Worm (Caenorhabditis elegans) whole organism, L2 larva: Measurements from ENCODE around the gene C17H12.37.
A peak's percentile ranks its signal among the peaks of the same experiment; 100 is the strongest.

ENCODE experiments used
- C34F6.9 ChIP-seq: fragments of 150-350 bp; optimal IDR thresholded peaks from 2 replicates; lab custom pipeline; 2014; ENCODE audit warnings: missing biosample characterization, missing genetic modification characterization
- R02D3.7 ChIP-seq: fragments of 150-350 bp; optimal IDR thresholded peaks from 2 replicates; lab custom pipeline; 2014; ENCODE audit warnings: missing biosample characterization, missing genetic modification characterization
- Y55F3AM.14 ChIP-seq: fragments of 200-800 bp; sonication (Bioruptor generic); optimal IDR thresholded peaks from 2 replicates; lab custom pipeline; 2018; ENCODE audit warnings: mild to moderate bottlenecking, missing genetic modification characterization, missing compliant biosample characterization
- blmp-1 ChIP-seq: sonication (generic microtip); optimal IDR thresholded peaks from 2 replicates; lab custom pipeline; 2017; ENCODE audit warnings: missing genetic modification characterization, mild to moderate bottlenecking, missing compliant biosample characterization, antibody characterized with exemption, moderate library complexity; ENCODE audit not compliant: insufficient read depth
- ceh-16 ChIP-seq: fragments of 150-350 bp; optimal IDR thresholded peaks from 2 replicates; lab custom pipeline; 2014; ENCODE audit warnings: missing biosample characterization, missing genetic modification characterization
- crh-2 ChIP-seq: sonication (generic microtip); optimal IDR thresholded peaks from 2 replicates; lab custom pipeline; 2017; ENCODE audit warnings: missing biosample characterization, missing genetic modification characterization
- dmd-4 ChIP-seq: sonication (generic microtip); optimal IDR thresholded peaks from 2 replicates; lab custom pipeline; 2017; ENCODE audit warnings: missing biosample characterization, missing genetic modification characterization
- elt-3 ChIP-seq: sonication (generic microtip); optimal IDR thresholded peaks from 2 replicates; lab custom pipeline; 2017; ENCODE audit warnings: missing biosample characterization, missing genetic modification characterization
- fos-1 ChIP-seq: fragments of 150-350 bp; optimal IDR thresholded peaks from 2 replicates; lab custom pipeline; 2014; ENCODE audit warnings: missing biosample characterization, missing genetic modification characterization
- gmeb-1 ChIP-seq: fragments of 150-350 bp; optimal IDR thresholded peaks from 2 replicates; lab custom pipeline; 2014; ENCODE audit warnings: missing biosample characterization, missing genetic modification characterization
- lin-13 ChIP-seq: fragments of 150-350 bp; optimal IDR thresholded peaks from 2 replicates; lab custom pipeline; 2014; ENCODE audit warnings: missing biosample characterization, missing genetic modification reagents, missing genetic modification characterization
- mab-5 ChIP-seq: fragments of 150-350 bp; optimal IDR thresholded peaks from 2 replicates; lab custom pipeline; 2014; ENCODE audit warnings: missing biosample characterization, missing genetic modification characterization
- mbf-1 ChIP-seq: sonication (generic microtip); optimal IDR thresholded peaks from 2 replicates; lab custom pipeline; 2017; ENCODE audit warnings: missing biosample characterization, missing genetic modification characterization
- nhr-10 ChIP-seq: sonication (generic microtip); optimal IDR thresholded peaks from 2 replicates; lab custom pipeline; 2017; ENCODE audit warnings: missing biosample characterization, missing genetic modification characterization
- nhr-11 ChIP-seq: fragments of 150-350 bp; optimal IDR thresholded peaks from 2 replicates; lab custom pipeline; 2014; ENCODE audit warnings: missing biosample characterization, missing genetic modification characterization
- nhr-12 ChIP-seq: fragments of 150-350 bp; optimal IDR thresholded peaks from 2 replicates; lab custom pipeline; 2014; ENCODE audit warnings: missing biosample characterization, missing genetic modification characterization
- nhr-23 ChIP-seq: fragments of 150-350 bp; optimal IDR thresholded peaks from 2 replicates; lab custom pipeline; 2014; ENCODE audit warnings: missing biosample characterization, missing genetic modification reagents, missing genetic modification characterization
- nhr-25 ChIP-seq: fragments of 150-350 bp; sonication (generic microtip); optimal IDR thresholded peaks from 3 replicates; lab custom pipeline; 2014; ENCODE audit warnings: missing biosample characterization, missing genetic modification characterization
- nhr-6 ChIP-seq: fragments of 150-350 bp; optimal IDR thresholded peaks from 2 replicates; lab custom pipeline; 2014; ENCODE audit warnings: missing biosample characterization, missing genetic modification characterization
- nhr-77 ChIP-seq: fragments of 150-350 bp; optimal IDR thresholded peaks from 2 replicates; lab custom pipeline; 2014; ENCODE audit warnings: missing biosample characterization, missing genetic modification characterization
- sem-4 ChIP-seq: fragments of 150-350 bp; optimal IDR thresholded peaks from 2 replicates; lab custom pipeline; 2014; ENCODE audit warnings: missing biosample characterization, missing genetic modification reagents, missing genetic modification characterization
- skn-1 ChIP-seq: sonication (generic microtip); optimal IDR thresholded peaks from 2 replicates; lab custom pipeline; 2017; ENCODE audit warnings: missing biosample characterization, missing genetic modification characterization
- sma-3 ChIP-seq: sonication (generic microtip); optimal IDR thresholded peaks from 2 replicates; lab custom pipeline; 2016; ENCODE audit warnings: missing genetic modification reagents, missing genetic modification characterization, missing compliant biosample characterization
- sma-9 ChIP-seq, 2 experiments: fragments of 150-350 bp in 1 of 2; sonication (generic microtip) in 1 of 2; optimal IDR thresholded peaks; 2 replicates each; lab custom pipeline; 2014 to 2016; ENCODE audit warnings: missing genetic modification characterization in 2 of 2, mild to moderate bottlenecking in 1 of 2, missing biosample characterization in 1 of 2, missing compliant biosample characterization in 1 of 2, missing genetic modification reagents in 1 of 2, moderate library complexity in 1 of 2
- snpc-4 ChIP-seq: fragments of 150-350 bp; optimal IDR thresholded peaks from 2 replicates; lab custom pipeline; 2014; ENCODE audit warnings: missing biosample characterization, missing genetic modification characterization
- unc-39 ChIP-seq: fragments of 150-350 bp; optimal IDR thresholded peaks from 2 replicates; lab custom pipeline; 2014; ENCODE audit warnings: missing biosample characterization, missing genetic modification characterization
- unc-55 ChIP-seq: fragments of 150-350 bp; sonication (generic microtip); optimal IDR thresholded peaks from 3 replicates; lab custom pipeline; 2014; ENCODE audit warnings: missing biosample characterization, missing genetic modification reagents, missing genetic modification characterization
- zag-1 ChIP-seq: fragments of 150-350 bp; optimal IDR thresholded peaks from 2 replicates; lab custom pipeline; 2014; ENCODE audit warnings: missing biosample characterization, missing genetic modification characterization
- ztf-1 ChIP-seq: fragments of 200-800 bp; sonication (Bioruptor generic); conservative IDR thresholded peaks from 2 replicates; pipeline ENCODE4 v1.3.6; 2022; ENCODE audit warnings: missing genetic modification characterization, missing compliant biosample characterization
- ztf-4 ChIP-seq: fragments of 150-350 bp; optimal IDR thresholded peaks from 2 replicates; lab custom pipeline; 2014; ENCODE audit warnings: missing biosample characterization, missing genetic modification characterization

C17H12.37 gene

ce11 chrIV:6790438-6791124, 14.3 kb upstream of the C17H12.37 start, which contains the start of the genes C17H12.2 and vha-8 (continued):
- TF ChIP-seq unc-55: peak; percentile 98
- TF ChIP-seq sem-4 (tag; lab: Kevin White, UChicago): peak; percentile 78
- no peak for TF ChIP-seq R02D3.7
- no peak for TF ChIP-seq elt-3
- peak; percentile 91 for TF ChIP-seq zag-1 (tag; lab: Kevin White, UChicago)
- TF ChIP-seq nhr-23 (tag; lab: Kevin White, UChicago): no peak

- TF ChIP-seq nhr-25 (tag; lab: Kevin White, UChicago) (no peak), lin-13 (GFP tag; lab: Kevin White, UChicago) (peak; percentile 18), Y55F3AM.14 (GFP tag; lab: Kevin White, UChicago) (peak; percentile 16), snpc-4 (peak; percentile 42), nhr-11 (no peak), mab-5 (tag; lab: Kevin White, UChicago) (no peak), crh-2 (tag; lab: Kevin White, UChicago) (peak; percentile 71), nhr-6 (tag; lab: Kevin White, UChicago) (peak; percentile 43), sma-3 (GFP tag; lab: Kevin White, UChicago) (peak; percentile 28), sma-9 (GFP tag; optimal IDR thresholded peaks at IDR 0.05; lab: Kevin White, UChicago) (peak; percentile 32), sma-9 (tag; optimal IDR thresholded peaks at IDR 0.05; lab: Kevin White, UChicago) (no peak), gmeb-1 (tag; lab: Kevin White, UChicago) (peak; percentile 35)
Observed at ce11 chrIV:6792380-6793309, 12.3 kb upstream of the C17H12.37 start.

- TF ChIP-seq mbf-1 (tag; lab: Kevin White, UChicago): no peak
- TF ChIP-seq nhr-77 (tag; lab: Kevin White, UChicago): no peak
- no peak for TF ChIP-seq ztf-4 (tag; lab: Kevin White, UChicago)
- no peak for TF ChIP-seq lin-13 (GFP tag; lab: Kevin White, UChicago)
- TF ChIP-seq unc-39 (tag; lab: Kevin White, UChicago): no peak
- TF ChIP-seq C34F6.9 (tag; lab: Kevin White, UChicago): no peak
- TF ChIP-seq nhr-12: no peak
- no peak for TF ChIP-seq crh-2 (tag; lab: Kevin White, UChicago)
- no peak for TF ChIP-seq unc-55
- no peak for TF ChIP-seq dmd-4
- no peak for TF ChIP-seq R02D3.7
- no peak for TF ChIP-seq sma-9 (GFP tag; optimal IDR thresholded peaks at IDR 0.05; lab: Kevin White, UChicago)
- no peak for TF ChIP-seq sma-9 (tag; optimal IDR thresholded peaks at IDR 0.05; lab: Kevin White, UChicago)
- no peak for TF ChIP-seq snpc-4
Observed at ce11 chrIV:6793310-6793966, 11.5 kb upstream of the C17H12.37 start.

ce11 chrIV:6795529-6795928, 9.4 kb upstream of the C17H12.37 start, which contains the start of the genes C17H12.3 and C17H12.12:
C17H12.3 (minus strand) TSS chrIV:6795629.
C17H12.12 (plus strand) TSS chrIV:6795924.
- no peak for TF ChIP-seq C34F6.9 (tag; lab: Kevin White, UChicago)
- no peak for TF ChIP-seq ceh-16 (tag; lab: Kevin White, UChicago)
- TF ChIP-seq nhr-10 (tag; lab: Kevin White, UChicago): no peak
- TF ChIP-seq, all 48 proteins: peak for 0

- TF ChIP-seq blmp-1 (no peak), ceh-16 (tag; lab: Kevin White, UChicago) (no peak), fos-1 (tag; lab: Kevin White, UChicago) (peak; percentile 95), sma-9 (GFP tag; optimal IDR thresholded peaks at IDR 0.05; lab: Kevin White, UChicago) (peak; percentile 43), sma-9 (tag; optimal IDR thresholded peaks at IDR 0.05; lab: Kevin White, UChicago) (no peak), skn-1 (tag; lab: Kevin White, UChicago) (peak; percentile 34), ztf-1 (GFP tag; lab: Robert Waterston, UW) (no peak)
Observed at ce11 chrIV:6802132-6802531, 2.8 kb upstream of the C17H12.37 start, which contains the start of the genes cest-4 and C17H12.11. cest-4 (minus strand) TSS chrIV:6802337. C17H12.11 (plus strand) TSS chrIV:6802387.
